Fruit fly (Drosophila melanogaster) whole organism, wandering third instar larva: Measurements from ENCODE around the gene Iml1.
A peak's percentile ranks its signal among the peaks of the same experiment; 100 is the strongest.

ENCODE experiments used
- Abd-B ChIP-seq: fragments of >200 bp; optimal IDR thresholded peaks from 2 replicates; lab custom pipeline; 2017; ENCODE audit warnings: missing biosample characterization, missing genetic modification characterization
- CG32264 ChIP-seq: fragments of 200-800 bp; sonication (Bioruptor generic); optimal IDR thresholded peaks from 2 replicates; lab custom pipeline; 2016; ENCODE audit warnings: missing biosample characterization, missing genetic modification characterization
- Dfd ChIP-seq: fragments of >200 bp; optimal IDR thresholded peaks from 2 replicates; lab custom pipeline; 2017; ENCODE audit warnings: missing biosample characterization, missing genetic modification characterization
- GATAd ChIP-seq: sonication (Bioruptor generic); optimal IDR thresholded peaks from 2 replicates; lab custom pipeline; 2016; ENCODE audit warnings: missing biosample characterization, missing genetic modification characterization
- HLH106 ChIP-seq: fragments of 200-800 bp; optimal IDR thresholded peaks from 3 replicates; lab custom pipeline; 2019; ENCODE audit warnings: missing biosample characterization, mild to moderate bottlenecking, missing genetic modification characterization, moderate library complexity
- Hnf4 ChIP-seq: fragments of 200-800 bp; sonication (Bioruptor generic); optimal IDR thresholded peaks from 2 replicates; lab custom pipeline; 2016; ENCODE audit warnings: missing biosample characterization, mild to moderate bottlenecking, missing genetic modification characterization
- Hr78 ChIP-seq: fragments of >200 bp; optimal IDR thresholded peaks from 2 replicates; lab custom pipeline; 2017; ENCODE audit warnings: missing biosample characterization, missing genetic modification characterization
- Hr83 ChIP-seq: fragments of 200-300 bp; sonication (Bioruptor generic); optimal IDR thresholded peaks from 2 replicates; lab custom pipeline; 2016; ENCODE audit warnings: missing biosample characterization, mild to moderate bottlenecking, missing genetic modification characterization, moderate library complexity; ENCODE audit not compliant: poor library complexity, severe bottlenecking
- Jra ChIP-seq: sonication (Bioruptor generic); optimal IDR thresholded peaks from 2 replicates; lab custom pipeline; 2016; ENCODE audit warnings: missing biosample characterization, missing genetic modification characterization
- Mio ChIP-seq: sonication (Bioruptor generic); optimal IDR thresholded peaks from 2 replicates; lab custom pipeline; 2016; ENCODE audit warnings: missing biosample characterization, missing genetic modification characterization
- Myc ChIP-seq: fragments of >200 bp; optimal IDR thresholded peaks from 2 replicates; lab custom pipeline; 2017
- N ChIP-seq: fragments of >200 bp; optimal IDR thresholded peaks from 2 replicates; lab custom pipeline; 2018; ENCODE audit warnings: missing biosample characterization, missing external identifiers, missing genetic modification characterization
- OdsH ChIP-seq: fragments of 200-800 bp; sonication (Bioruptor generic); optimal IDR thresholded peaks from 2 replicates; lab custom pipeline; 2016; ENCODE audit warnings: missing biosample characterization, mild to moderate bottlenecking, missing genetic modification characterization
- Rel ChIP-seq, 2 experiments: fragments of 200-800 bp; sonication (Bioruptor generic) in 1 of 2; optimal IDR thresholded peaks; 2 replicates in 1 of 2; 3 replicates in 1 of 2; lab custom pipeline; 2016 to 2019; ENCODE audit warnings: mild to moderate bottlenecking in 2 of 2, missing biosample characterization in 2 of 2, missing genetic modification characterization in 2 of 2, moderate library complexity in 1 of 2
- Sp1 ChIP-seq: fragments of 200-800 bp; sonication (Bioruptor generic); optimal IDR thresholded peaks from 3 replicates; lab custom pipeline; 2019; ENCODE audit warnings: missing biosample characterization, mild to moderate bottlenecking, missing genetic modification characterization, moderate library complexity
- br ChIP-seq: fragments of 200-800 bp; sonication (Bioruptor generic); optimal IDR thresholded peaks from 2 replicates; lab custom pipeline; 2016; ENCODE audit warnings: missing biosample characterization, missing genetic modification characterization
- brk ChIP-seq: fragments of 200-800 bp; sonication (Bioruptor generic); optimal IDR thresholded peaks from 2 replicates; lab custom pipeline; 2016; ENCODE audit warnings: missing biosample characterization, mild to moderate bottlenecking, missing genetic modification characterization
- dl ChIP-seq, 2 experiments: fragments of 175-275, 200-275 bp in 1 of 2; fragments of 200-275 bp in 1 of 2; sonication (Bioruptor generic); optimal IDR thresholded peaks; lab custom pipeline; 2018; ENCODE audit warnings: mild to moderate bottlenecking in 2 of 2, missing biosample characterization in 2 of 2, missing genetic modification characterization in 2 of 2, moderate library complexity in 2 of 2; ENCODE audit not compliant: partially characterized antibody in 2 of 2, insufficient read depth in 1 of 2
- dmrt93B ChIP-seq: fragments of 200-800 bp; sonication (Bioruptor generic); optimal IDR thresholded peaks from 2 replicates; lab custom pipeline; 2018; ENCODE audit warnings: missing biosample characterization, mild to moderate bottlenecking, missing genetic modification characterization
- dsf ChIP-seq: sonication (Bioruptor generic); optimal IDR thresholded peaks from 2 replicates; lab custom pipeline; 2016; ENCODE audit warnings: missing biosample characterization, missing genetic modification characterization, borderline replicate concordance
- ey ChIP-seq: fragments of 200-800 bp; sonication (Bioruptor generic); optimal IDR thresholded peaks from 2 replicates; lab custom pipeline; 2016; ENCODE audit warnings: missing biosample characterization, missing genetic modification characterization
- foxo ChIP-seq, 2 experiments: fragments of 200-800 bp; sonication (Bioruptor generic); optimal IDR thresholded peaks; 2 replicates in 1 of 2; 3 replicates in 1 of 2; lab custom pipeline; 2016 to 2017; ENCODE audit warnings: missing biosample characterization in 2 of 2, missing genetic modification characterization in 2 of 2
- fru ChIP-seq: fragments of 200-800 bp; sonication (Bioruptor generic); optimal IDR thresholded peaks from 3 replicates; lab custom pipeline; 2016; ENCODE audit warnings: missing biosample characterization, mild to moderate bottlenecking, missing genetic modification characterization
- h ChIP-seq: fragments of 200-800 bp; sonication (Bioruptor generic); optimal IDR thresholded peaks from 3 replicates; lab custom pipeline; 2016; ENCODE audit warnings: missing biosample characterization, mild to moderate bottlenecking, missing genetic modification characterization
- jim ChIP-seq: fragments of 175-275, 200-325 bp; sonication (Bioruptor generic); optimal IDR thresholded peaks from 2 replicates; lab custom pipeline; 2016; ENCODE audit warnings: missing biosample characterization, mild to moderate bottlenecking, missing genetic modification characterization
- lola ChIP-seq: fragments of >200 bp; optimal IDR thresholded peaks from 2 replicates; lab custom pipeline; 2017; ENCODE audit warnings: missing biosample characterization, missing genetic modification characterization
- pan ChIP-seq: fragments of >200 bp; optimal IDR thresholded peaks from 2 replicates; lab custom pipeline; 2017
- psq ChIP-seq: fragments of 200-800 bp; sonication (Bioruptor generic); optimal IDR thresholded peaks from 3 replicates; lab custom pipeline; 2017; ENCODE audit warnings: missing biosample characterization, mild to moderate bottlenecking, missing genetic modification characterization, moderate library complexity
- rgr ChIP-seq: fragments of 200-800 bp; sonication (Bioruptor generic); optimal IDR thresholded peaks from 3 replicates; lab custom pipeline; 2016; ENCODE audit warnings: missing biosample characterization, mild to moderate bottlenecking, missing genetic modification characterization
- sage ChIP-seq: fragments of 200-800 bp; sonication (Bioruptor generic); optimal IDR thresholded peaks from 2 replicates; lab custom pipeline; 2016; ENCODE audit warnings: missing biosample characterization, mild to moderate bottlenecking, missing genetic modification characterization
- sv ChIP-seq: fragments of 200-800 bp; sonication (Bioruptor generic); optimal IDR thresholded peaks from 3 replicates; lab custom pipeline; 2016; ENCODE audit warnings: missing biosample characterization, missing genetic modification characterization
- tai ChIP-seq: sonication (Bioruptor generic); optimal IDR thresholded peaks from 2 replicates; lab custom pipeline; 2016; ENCODE audit warnings: missing biosample characterization, missing genetic modification characterization
- usp ChIP-seq: fragments of >200 bp; optimal IDR thresholded peaks from 2 replicates; lab custom pipeline; 2017; ENCODE audit warnings: missing biosample characterization, missing genetic modification characterization
- woc ChIP-seq: sonication (Bioruptor generic); optimal IDR thresholded peaks from 2 replicates; lab custom pipeline; 2016; ENCODE audit warnings: missing biosample characterization, mild to moderate bottlenecking, missing genetic modification characterization

Iml1 gene

dm6 chr3L:1569966-1570276 is 36.1 kb upstream of the Iml1 start:
- TF ChIP-seq pan (lab: Kevin White, UChicago) (no peak), HLH106 (tag; lab: Kevin White, UChicago) (no peak), usp (GFP tag; lab: Kevin White, UChicago) (no peak), rgr (GFP tag; lab: Kevin White, UChicago) (no peak), Mio (GFP tag; lab: Kevin White, UChicago) (no peak), Rel (GFP tag; optimal IDR thresholded peaks at IDR 0.05; lab: Kevin White, UChicago) (no peak), Rel (tag; optimal IDR thresholded peaks at IDR 0.05; lab: Kevin White, UChicago) (no peak), psq (GFP tag; lab: Kevin White, UChicago) (peak; percentile 88)
- TF ChIP-seq, all 38 proteins: peak for 1

- TF ChIP-seq dmrt93B (GFP tag; lab: Kevin White, UChicago) (no peak), CG32264 (GFP tag; lab: Kevin White, UChicago) (no peak), Rel (GFP tag; optimal IDR thresholded peaks at IDR 0.05; lab: Kevin White, UChicago) (no peak), Rel (tag; optimal IDR thresholded peaks at IDR 0.05; lab: Kevin White, UChicago) (peak; percentile 85), Hr83 (GFP tag; lab: Kevin White, UChicago) (peak; percentile 19), br (GFP tag; lab: Kevin White, UChicago) (no peak), jim (GFP tag; lab: Kevin White, UChicago) (no peak), usp (GFP tag; lab: Kevin White, UChicago) (no peak), lola (GFP tag; lab: Kevin White, UChicago) (no peak), Hnf4 (GFP tag; lab: Kevin White, UChicago) (no peak), dsf (no peak), dl (GFP tag; optimal IDR thresholded peaks at IDR 0.05; lab: Kevin White, UChicago; ENCODE audit: insufficient read depth in 1 of 2, partially characterized antibody in 2 of 2) (no peak), ey (GFP tag; lab: Kevin White, UChicago) (no peak), N (GFP tag; lab: Kevin White, UChicago) (no peak), sage (no peak), pan (lab: Kevin White, UChicago) (no peak), Jra (GFP tag; lab: Kevin White, UChicago) (no peak), Mio (GFP tag; lab: Kevin White, UChicago) (no peak), h (GFP tag; lab: Kevin White, UChicago) (no peak), Hr78 (GFP tag; lab: Kevin White, UChicago) (no peak), tai (GFP tag; lab: Kevin White, UChicago) (no peak), psq (GFP tag; lab: Kevin White, UChicago) (no peak), Abd-B (GFP tag; lab: Kevin White, UChicago) (no peak), rgr (GFP tag; lab: Kevin White, UChicago) (no peak), Sp1 (GFP tag; lab: Kevin White, UChicago) (peak; percentile 22), woc (GFP tag; lab: Kevin White, UChicago) (no peak), GATAd (no peak), HLH106 (tag; lab: Kevin White, UChicago) (no peak), foxo (GFP tag; optimal IDR thresholded peaks at IDR 0.05; lab: Kevin White, UChicago) (no peak), Myc (lab: Kevin White, UChicago) (peak; percentile 15), fru (GFP tag; lab: Kevin White, UChicago) (peak; percentile 7), OdsH (GFP tag; lab: Kevin White, UChicago) (peak; percentile 30), sv (GFP tag; lab: Kevin White, UChicago) (no peak), Dfd (no peak)
These were observed 35.5 kb upstream of the Iml1 start, which contains the start of gene Tmep for dm6 chr3L:1569162-1569965. Gene Tmep, plus strand, starts transcription at chr3L:1569181.

dm6 chr3L:1568225-1569161 is 34.7 kb upstream of the Iml1 start, which contains the start of gene CG7879:
Gene CG7879, minus strand, starts transcription at chr3L:1568608.
- TF ChIP-seq lola (GFP tag; lab: Kevin White, UChicago) (no peak), tai (GFP tag; lab: Kevin White, UChicago) (no peak), woc (GFP tag; lab: Kevin White, UChicago) (peak; percentile 41), HLH106 (tag; lab: Kevin White, UChicago) (peak; percentile 44), foxo (GFP tag; optimal IDR thresholded peaks at IDR 0.05; lab: Kevin White, UChicago) (peak in 1 of 2 experiments; percentile 28), rgr (GFP tag; lab: Kevin White, UChicago) (peak; percentile 22), psq (GFP tag; lab: Kevin White, UChicago) (peak; percentile 49), Jra (GFP tag; lab: Kevin White, UChicago) (no peak), Mio (GFP tag; lab: Kevin White, UChicago) (no peak), fru (GFP tag; lab: Kevin White, UChicago) (no peak), sv (GFP tag; lab: Kevin White, UChicago) (peak; percentile 48), Sp1 (GFP tag; lab: Kevin White, UChicago) (peak; percentile 9), brk (no peak), CG32264 (GFP tag; lab: Kevin White, UChicago) (no peak), br (GFP tag; lab: Kevin White, UChicago) (no peak), jim (GFP tag; lab: Kevin White, UChicago) (no peak), h (GFP tag; lab: Kevin White, UChicago) (peak; percentile 34), Rel (GFP tag; optimal IDR thresholded peaks at IDR 0.05; lab: Kevin White, UChicago) (no peak), Rel (tag; optimal IDR thresholded peaks at IDR 0.05; lab: Kevin White, UChicago) (peak; percentile 36)
